Fruit fly (Drosophila melanogaster) whole organism, embryonic: Measurements from ENCODE around the gene Idua.

Source experiments
- Asciz ChIP-seq: fragments of 200-800 bp; sonication (Bioruptor generic); optimal IDR thresholded peaks from 2 replicates; lab custom pipeline; 2017; ENCODE audit warnings: missing biosample characterization, mild to moderate bottlenecking, missing genetic modification characterization, missing genetic modification reagents
- B-H2 ChIP-seq: fragments of 200-800 bp; sonication (Bioruptor generic); optimal IDR thresholded peaks from 2 replicates; lab custom pipeline; 2018; ENCODE audit warnings: missing biosample characterization, mild to moderate bottlenecking, missing genetic modification characterization
- Blimp-1 ChIP-seq: fragments of 200-800 bp; sonication (Bioruptor generic); optimal IDR thresholded peaks from 3 replicates; lab custom pipeline; 2018; ENCODE audit warnings: missing biosample characterization, missing genetic modification characterization, mild to moderate bottlenecking, moderate library complexity, missing genetic modification reagents
- CG10431 ChIP-seq: fragments of 200-800 bp; sonication (Bioruptor generic); optimal IDR thresholded peaks from 3 replicates; lab custom pipeline; 2018; ENCODE audit warnings: missing biosample characterization, mild to moderate bottlenecking, missing genetic modification characterization
- CG11560 ChIP-seq: fragments of 200-800 bp; sonication (Bioruptor generic); IDR thresholded peaks from 3 replicates; pipeline ENCODE4 v1.3.6; 2022; ENCODE audit warnings: missing biosample characterization, missing genetic modification characterization
- CG12104 ChIP-seq: fragments of 200-800 bp; sonication (Bioruptor generic); optimal IDR thresholded peaks from 3 replicates; lab custom pipeline; 2016; ENCODE audit warnings: missing biosample characterization, missing genetic modification characterization
- CG12299 ChIP-seq: fragments of 200-800 bp; sonication (Bioruptor generic); optimal IDR thresholded peaks from 2 replicates; lab custom pipeline; 2018; ENCODE audit warnings: missing biosample characterization, mild to moderate bottlenecking, missing genetic modification characterization
- CG13624 ChIP-seq: fragments of 200-800 bp; sonication (Bioruptor generic); optimal IDR thresholded peaks from 2 replicates; lab custom pipeline; 2016; ENCODE audit warnings: missing biosample characterization, missing genetic modification characterization
- CG17328 ChIP-seq: fragments of 200-800 bp; sonication (Bioruptor generic); IDR thresholded peaks from 2 replicates; pipeline ENCODE4 v1.3.6; 2022; ENCODE audit warnings: missing biosample characterization, missing genetic modification characterization
- CG18011 ChIP-seq: fragments of 200-800 bp; sonication (Bioruptor generic); optimal IDR thresholded peaks from 2 replicates; lab custom pipeline; 2017; ENCODE audit warnings: missing biosample characterization, missing genetic modification characterization, mild to moderate bottlenecking, moderate library complexity, missing genotype
- CG1832 ChIP-seq: fragments of 200-800 bp; sonication (Bioruptor generic); optimal IDR thresholded peaks from 2 replicates; lab custom pipeline; 2017; ENCODE audit warnings: missing biosample characterization, mild to moderate bottlenecking, missing genetic modification characterization, inconsistent platforms
- CG2120 ChIP-seq: fragments of 200-800 bp; sonication (Bioruptor generic); optimal IDR thresholded peaks from 3 replicates; lab custom pipeline; 2016; ENCODE audit warnings: missing biosample characterization, missing genetic modification characterization
- CG3281 ChIP-seq: fragments of 200-800 bp; sonication (Bioruptor generic); optimal IDR thresholded peaks from 3 replicates; lab custom pipeline; 2017; ENCODE audit warnings: missing biosample characterization, mild to moderate bottlenecking, missing genetic modification characterization
- CG33213 ChIP-seq: fragments of 200-800 bp; sonication (Bioruptor generic); optimal IDR thresholded peaks from 3 replicates; lab custom pipeline; 2016; ENCODE audit warnings: missing biosample characterization, missing genetic modification characterization
- CG3838 ChIP-seq: fragments of 200-800 bp; sonication (Bioruptor generic); optimal IDR thresholded peaks from 3 replicates; lab custom pipeline; 2016; ENCODE audit warnings: missing biosample characterization, missing genetic modification characterization
- CG43689 ChIP-seq: fragments of 200-800 bp; sonication (Bioruptor generic); IDR thresholded peaks from 2 replicates; pipeline ENCODE4 v1.3.6; 2022; ENCODE audit warnings: missing biosample characterization, missing genetic modification characterization
- CG4820 ChIP-seq: fragments of 200-800 bp; sonication (Bioruptor generic); optimal IDR thresholded peaks from 3 replicates; lab custom pipeline; 2016; ENCODE audit warnings: missing biosample characterization, missing genetic modification characterization
- CG5180 ChIP-seq: fragments of 200-800 bp; sonication (Bioruptor generic); optimal IDR thresholded peaks from 3 replicates; lab custom pipeline; 2017; ENCODE audit warnings: missing biosample characterization, missing genetic modification characterization, mild to moderate bottlenecking, moderate library complexity, missing genetic modification reagents
- CG6854 ChIP-seq: fragments of 200-800 bp; sonication (Bioruptor generic); optimal IDR thresholded peaks from 3 replicates; lab custom pipeline; 2017; ENCODE audit warnings: missing biosample characterization, mild to moderate bottlenecking, missing genetic modification characterization
- CG7786 ChIP-seq: fragments of 200-800 bp; sonication (Bioruptor generic); optimal IDR thresholded peaks from 2 replicates; lab custom pipeline; 2016; ENCODE audit warnings: missing biosample characterization, missing genetic modification characterization
- Dek ChIP-seq: fragments of 200-800 bp; sonication (Bioruptor generic); optimal IDR thresholded peaks from 3 replicates; lab custom pipeline; 2019; ENCODE audit warnings: missing biosample characterization, mild to moderate bottlenecking, missing genetic modification characterization, moderate library complexity
- HHEX ChIP-seq: fragments of 200-800 bp; sonication (Bioruptor generic); optimal IDR thresholded peaks from 3 replicates; lab custom pipeline; 2017; ENCODE audit warnings: missing biosample characterization, mild to moderate bottlenecking, missing genetic modification characterization, missing genetic modification reagents
- Mrtf ChIP-seq: fragments of 200-800 bp; sonication (Bioruptor generic); IDR thresholded peaks from 3 replicates; pipeline ENCODE4 v1.3.6; 2022; ENCODE audit warnings: missing biosample characterization, missing genetic modification characterization
- Nf-YB ChIP-seq: fragments of 200-800 bp; sonication (Bioruptor generic); optimal IDR thresholded peaks from 3 replicates; lab custom pipeline; 2019; ENCODE audit warnings: missing biosample characterization, mild to moderate bottlenecking, missing genetic modification characterization, moderate library complexity
- NfI ChIP-seq: fragments of 200-800 bp; sonication (Bioruptor generic); optimal IDR thresholded peaks from 3 replicates; lab custom pipeline; 2018; ENCODE audit warnings: missing biosample characterization, mild to moderate bottlenecking, missing genetic modification characterization, moderate library complexity
- Optix ChIP-seq: fragments of 200-800 bp; sonication (Bioruptor generic); IDR thresholded peaks from 3 replicates; pipeline ENCODE4 v1.3.6; 2022; ENCODE audit warnings: missing biosample characterization, missing genetic modification characterization
- PHDP ChIP-seq: fragments of 200-800 bp; sonication (Bioruptor generic); optimal IDR thresholded peaks from 3 replicates; lab custom pipeline; 2018; ENCODE audit warnings: missing biosample characterization, mild to moderate bottlenecking, missing genetic modification characterization, moderate library complexity
- Ptx1 ChIP-seq: fragments of 200-800 bp; sonication (Bioruptor generic); IDR thresholded peaks from 2 replicates; pipeline ENCODE4 v1.3.6; 2022; ENCODE audit warnings: missing biosample characterization, missing genetic modification characterization
- Rfx ChIP-seq: fragments of 200-800 bp; sonication (Bioruptor generic); IDR thresholded peaks from 2 replicates; pipeline ENCODE4 v1.3.6; 2022; ENCODE audit warnings: missing biosample characterization, missing genetic modification characterization
- Xrp1 ChIP-seq: fragments of 200-800 bp; sonication (Bioruptor generic); IDR thresholded peaks from 2 replicates; pipeline ENCODE4 v1.3.6; 2022; ENCODE audit warnings: missing biosample characterization, missing genetic modification characterization
- bowl ChIP-seq: fragments of 200-800 bp; sonication (Bioruptor generic); IDR thresholded peaks from 2 replicates; pipeline ENCODE4 v1.3.6; 2022; ENCODE audit warnings: missing biosample characterization, missing genetic modification characterization
- br ChIP-seq: fragments of >200 bp; optimal IDR thresholded peaks from 2 replicates; lab custom pipeline; 2017
- cad ChIP-seq: fragments of >200 bp; optimal IDR thresholded peaks from 2 replicates; lab custom pipeline; 2017; ENCODE audit warnings: missing biosample characterization, missing genetic modification characterization
- ci ChIP-seq: fragments of 200-800 bp; sonication (Bioruptor generic); IDR thresholded peaks from 3 replicates; pipeline ENCODE4 v1.3.6; 2022; ENCODE audit warnings: missing biosample characterization, missing genetic modification characterization
- crc ChIP-seq: fragments of 200-800 bp; sonication (Bioruptor generic); optimal IDR thresholded peaks from 2 replicates; lab custom pipeline; 2016; ENCODE audit warnings: missing biosample characterization, missing genetic modification characterization
- danr ChIP-seq: fragments of 200-800 bp; sonication (Bioruptor generic); IDR thresholded peaks from 2 replicates; pipeline ENCODE4 v1.3.6; 2022; ENCODE audit warnings: missing biosample characterization, missing genetic modification characterization
- fd96Cb ChIP-seq: fragments of 200-800 bp; sonication (Bioruptor generic); optimal IDR thresholded peaks from 2 replicates; lab custom pipeline; 2018; ENCODE audit warnings: missing biosample characterization, mild to moderate bottlenecking, missing genetic modification characterization, moderate library complexity
- gcm2 ChIP-seq: fragments of 200-800 bp; sonication (Bioruptor generic); optimal IDR thresholded peaks from 2 replicates; lab custom pipeline; 2016; ENCODE audit warnings: missing biosample characterization, missing genetic modification characterization
- inv ChIP-seq: fragments of 200-800 bp; sonication (Bioruptor generic); IDR thresholded peaks from 2 replicates; pipeline ENCODE4 v1.3.6; 2022; ENCODE audit warnings: missing biosample characterization, missing genetic modification characterization; ENCODE audit not compliant: partially characterized antibody
- kay ChIP-seq: fragments of 200-800 bp; sonication (Bioruptor generic); optimal IDR thresholded peaks from 2 replicates; lab custom pipeline; 2016; ENCODE audit warnings: missing biosample characterization, missing genetic modification characterization
- knrl ChIP-seq: fragments of 200-800 bp; sonication (Bioruptor generic); IDR thresholded peaks from 3 replicates; pipeline ENCODE4 v1.3.6; 2022; ENCODE audit warnings: missing biosample characterization, missing genetic modification characterization; ENCODE audit not compliant: partially characterized antibody
- lov ChIP-seq, 2 experiments: fragments of 200-800 bp in 1 of 2; fragments of >200 bp in 1 of 2; sonication (Bioruptor generic) in 1 of 2; IDR thresholded peaks in 1 of 2; optimal IDR thresholded peaks in 1 of 2; 2 replicates in 1 of 2; 3 replicates in 1 of 2; pipeline versions ENCODE4 v1.3.6 to Lab custom; 2017 to 2022; ENCODE audit warnings: missing biosample characterization in 1 of 2, missing genetic modification characterization in 1 of 2
- mirr ChIP-seq: fragments of 200-800 bp; sonication (Bioruptor generic); optimal IDR thresholded peaks from 3 replicates; lab custom pipeline; 2018; ENCODE audit warnings: missing biosample characterization, mild to moderate bottlenecking, missing genetic modification characterization
- nmo ChIP-seq: fragments of 200-800 bp; sonication (Bioruptor generic); optimal IDR thresholded peaks from 2 replicates; lab custom pipeline; 2018; ENCODE audit warnings: missing biosample characterization, mild to moderate bottlenecking, missing genetic modification characterization, moderate library complexity
- odd ChIP-seq: fragments of 200-800 bp; sonication (Bioruptor generic); optimal IDR thresholded peaks from 2 replicates; lab custom pipeline; 2017; ENCODE audit warnings: missing biosample characterization, mild to moderate bottlenecking, missing genetic modification characterization
- so ChIP-seq: fragments of 200-800 bp; sonication (Bioruptor generic); IDR thresholded peaks from 3 replicates; pipeline ENCODE4 v1.3.6; 2022; ENCODE audit warnings: missing biosample characterization, missing genetic modification characterization
- tgo ChIP-seq: fragments of 200-800 bp; sonication (Bioruptor generic); IDR thresholded peaks from 3 replicates; pipeline ENCODE4 v1.3.6; 2022; ENCODE audit warnings: missing biosample characterization, missing genetic modification characterization
- tll ChIP-seq, 2 experiments: fragments of 200-800 bp in 1 of 2; fragments of >200 bp in 1 of 2; sonication (Bioruptor generic) in 1 of 2; optimal IDR thresholded peaks; 2 replicates each; lab custom pipeline; 2017 to 2019; ENCODE audit warnings: missing biosample characterization in 2 of 2, missing genetic modification characterization in 2 of 2, mild to moderate bottlenecking in 1 of 2, moderate library complexity in 1 of 2
- tna ChIP-seq: fragments of 200-800 bp; sonication (Bioruptor generic); IDR thresholded peaks from 2 replicates; pipeline ENCODE4 v1.3.6; 2022; ENCODE audit warnings: missing biosample characterization, missing genetic modification characterization; ENCODE audit not compliant: partially characterized antibody
- z ChIP-seq: fragments of 200-800 bp; sonication (Bioruptor generic); IDR thresholded peaks from 3 replicates; pipeline ENCODE4 v1.3.6; 2022; ENCODE audit warnings: missing biosample characterization, missing genetic modification characterization

Gene Idua

DNA sequence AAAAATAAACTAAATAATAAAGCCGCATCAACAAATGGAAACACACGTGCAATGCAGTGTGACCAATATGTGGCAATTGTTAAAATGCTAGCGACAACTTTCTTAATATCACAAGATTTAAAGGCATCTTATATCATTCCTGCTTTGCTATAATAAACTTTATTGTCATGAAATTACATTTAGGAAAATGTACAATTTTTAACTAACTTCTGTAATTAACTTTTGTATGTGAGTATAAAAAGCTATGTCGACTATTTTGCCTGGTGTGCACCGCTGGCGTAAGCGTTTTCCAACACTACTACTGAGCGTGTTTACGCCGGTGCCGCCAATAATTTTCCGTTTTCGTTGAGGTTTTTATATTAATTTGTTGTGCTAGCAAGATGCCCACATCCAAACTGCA is 10.6 kb upstream of the Idua start, which contains the start of the genes Csl4 and Nup160:
Gene Csl4 (minus strand): TSS at position 69 of the 400 bp plus-strand sequence.
Gene Nup160 (plus strand): TSS at position 279 of the 400 bp plus-strand sequence.
- TF ChIP-seq Nf-YB (no peak), CG43689 (GFP tag; lab: Robert Waterston, UW) (no peak; the same call in 1 of the 2 replicates), PHDP (peak; percentile 75), CG12104 (peak; percentile 26), odd (no peak), danr (GFP tag; lab: Robert Waterston, UW) (no peak), gcm2 (peak; percentile 81), fd96Cb (tag; lab: Kevin White, UChicago) (peak; percentile 44), CG10431 (GFP tag; lab: Kevin White, UChicago) (peak; percentile 10), cad (no peak), Ptx1 (GFP tag; lab: Robert Waterston, UW) (peak; percentile 74), CG11560 (tag; lab: Robert Waterston, UW) (no peak), CG17328 (GFP tag; lab: Robert Waterston, UW) (peak; percentile 78), CG1832 (GFP tag; lab: Kevin White, UChicago) (no peak), HHEX (GFP tag; lab: Kevin White, UChicago) (peak; percentile 56), CG12299 (tag; lab: Kevin White, UChicago) (peak; percentile 52), so (GFP tag; lab: Robert Waterston, UW) (peak; percentile 47; the same call in 2 of the 3 replicates), Xrp1 (peak; percentile 83), crc (peak; percentile 57), CG3281 (peak; percentile 72), CG33213 (GFP tag; lab: Kevin White, UChicago) (peak; percentile 78), Asciz (GFP tag; lab: Kevin White, UChicago) (no peak), Dek (tag; lab: Kevin White, UChicago) (peak; percentile 43), CG6854 (GFP tag; lab: Kevin White, UChicago) (no peak), CG13624 (GFP tag; lab: Kevin White, UChicago) (peak; percentile 92), tll (GFP tag; optimal IDR thresholded peaks at IDR 0.05; lab: Kevin White, UChicago) (no peak), CG5180 (GFP tag; lab: Kevin White, UChicago) (no peak), nmo (GFP tag; lab: Kevin White, UChicago) (peak; percentile 77), Mrtf (no peak), CG3838 (GFP tag; lab: Kevin White, UChicago) (peak; percentile 6), B-H2 (GFP tag; lab: Kevin White, UChicago) (peak; percentile 76), lov (optimal IDR thresholded peaks at IDR 0.05; lab: Kevin White, UChicago) (no peak), lov (GFP tag; IDR thresholded peaks at IDR 0.05; lab: Robert Waterston, UW) (no peak), inv (no peak), CG2120 (GFP tag; lab: Kevin White, UChicago) (peak; percentile 93), z (GFP tag; lab: Robert Waterston, UW) (no peak), NfI (GFP tag; lab: Kevin White, UChicago) (peak; percentile 65), ci (GFP tag; lab: Robert Waterston, UW) (peak; percentile 81), knrl (GFP tag; lab: Robert Waterston, UW) (peak; percentile 15; the same call in 1 of the 3 replicates), Blimp-1 (GFP tag; lab: Kevin White, UChicago) (no peak), CG18011 (GFP tag; lab: Kevin White, UChicago) (peak; percentile 65), Optix (GFP tag; lab: Robert Waterston, UW) (0 out of 3 replicates have a peak, but pooled peaks have one; percentile 37), tna (GFP tag; lab: Robert Waterston, UW) (no peak), tgo (GFP tag; lab: Robert Waterston, UW) (peak; percentile 74), CG4820 (peak; percentile 69), Rfx (GFP tag; lab: Robert Waterston, UW) (peak; percentile 88), bowl (GFP tag; lab: Robert Waterston, UW) (no peak), mirr (GFP tag; lab: Kevin White, UChicago) (no peak), kay (GFP tag; lab: Kevin White, UChicago) (peak; percentile 64), br (lab: Kevin White, UChicago) (no peak), CG7786 (GFP tag; lab: Kevin White, UChicago) (peak; percentile 88)
